Fruit fly (Drosophila melanogaster) whole organism, embryonic: ENCODE results near the gene CG1317.

Experiments
- Atf3 ChIP-seq: fragments of 200-800 bp; sonication (Bioruptor generic); optimal IDR thresholded peaks from 3 replicates; lab custom pipeline; 2016; ENCODE audit warnings: missing biosample characterization, missing genetic modification characterization
- B-H2 ChIP-seq: fragments of 200-800 bp; sonication (Bioruptor generic); optimal IDR thresholded peaks from 2 replicates; lab custom pipeline; 2018; ENCODE audit warnings: missing biosample characterization, mild to moderate bottlenecking, missing genetic modification characterization
- CG10274 ChIP-seq: fragments of 200-800 bp; sonication (Bioruptor generic); optimal IDR thresholded peaks from 3 replicates; lab custom pipeline; 2017; ENCODE audit warnings: missing biosample characterization, mild to moderate bottlenecking, missing genetic modification characterization
- CG11504 ChIP-seq: fragments of 200-800 bp; sonication (Bioruptor generic); optimal IDR thresholded peaks from 3 replicates; lab custom pipeline; 2019; ENCODE audit warnings: missing biosample characterization, mild to moderate bottlenecking, missing genetic modification characterization, moderate library complexity
- CG13123 ChIP-seq: fragments of 200-800 bp; sonication (Bioruptor generic); optimal IDR thresholded peaks from 2 replicates; lab custom pipeline; 2016; ENCODE audit warnings: missing biosample characterization, missing genetic modification characterization
- CG15696 ChIP-seq: fragments of 200-800 bp; sonication (Bioruptor generic); optimal IDR thresholded peaks from 2 replicates; lab custom pipeline; 2019; ENCODE audit warnings: missing biosample characterization, mild to moderate bottlenecking, missing genetic modification characterization, moderate library complexity
- CG16815 ChIP-seq: fragments of 200-800 bp; sonication (Bioruptor generic); optimal IDR thresholded peaks from 3 replicates; lab custom pipeline; 2017; ENCODE audit warnings: missing biosample characterization, mild to moderate bottlenecking, missing genetic modification characterization
- CG18011 ChIP-seq: fragments of 200-800 bp; sonication (Bioruptor generic); optimal IDR thresholded peaks from 2 replicates; lab custom pipeline; 2017; ENCODE audit warnings: missing biosample characterization, missing genetic modification characterization, mild to moderate bottlenecking, moderate library complexity, missing genotype
- CG2120 ChIP-seq: fragments of 200-800 bp; sonication (Bioruptor generic); optimal IDR thresholded peaks from 3 replicates; lab custom pipeline; 2016; ENCODE audit warnings: missing biosample characterization, missing genetic modification characterization
- CG2875 ChIP-seq: fragments of 200-800 bp; sonication (Bioruptor generic); optimal IDR thresholded peaks from 2 replicates; lab custom pipeline; 2017; ENCODE audit warnings: missing biosample characterization, mild to moderate bottlenecking, missing genetic modification characterization, missing genetic modification reagents
- CG31224 ChIP-seq: fragments of 200-800 bp; sonication (Bioruptor generic); IDR thresholded peaks from 2 replicates; pipeline ENCODE4 v1.3.6; 2022; ENCODE audit warnings: missing biosample characterization, missing genetic modification characterization
- CG32532 ChIP-seq: fragments of 200-800 bp; sonication (Bioruptor generic); IDR thresholded peaks from 2 replicates; pipeline ENCODE4 v1.3.6; 2022; ENCODE audit warnings: missing biosample characterization, missing genetic modification characterization
- CG32767 ChIP-seq: fragments of 200-800 bp; sonication (Bioruptor generic); IDR thresholded peaks from 2 replicates; pipeline ENCODE4 v1.3.6; 2022; ENCODE audit warnings: missing biosample characterization, missing genetic modification characterization
- CG32772 ChIP-seq: fragments of 200-800 bp; sonication (Bioruptor generic); IDR thresholded peaks from 2 replicates; pipeline ENCODE4 v1.3.6; 2022; ENCODE audit warnings: missing biosample characterization, missing genetic modification characterization
- CG4617 ChIP-seq: fragments of 200-800 bp; sonication (Bioruptor generic); optimal IDR thresholded peaks from 3 replicates; lab custom pipeline; 2016; ENCODE audit warnings: missing biosample characterization, missing genetic modification characterization, borderline replicate concordance
- CG6254 ChIP-seq: fragments of 200-800 bp; sonication (Bioruptor generic); optimal IDR thresholded peaks from 3 replicates; lab custom pipeline; 2017; ENCODE audit warnings: mild to moderate bottlenecking, missing biosample characterization, missing genetic modification reagents, missing genetic modification characterization
- CG9215 ChIP-seq: fragments of 200-800 bp; sonication (Bioruptor generic); IDR thresholded peaks from 2 replicates; pipeline ENCODE4 v1.3.6; 2022; ENCODE audit warnings: missing biosample characterization, missing genetic modification characterization
- Dad ChIP-seq: fragments of 200-800 bp; sonication (Bioruptor generic); optimal IDR thresholded peaks from 3 replicates; lab custom pipeline; 2016; ENCODE audit warnings: missing biosample characterization, missing genetic modification characterization
- Dfd ChIP-seq, 2 experiments: fragments of >200 bp; optimal IDR thresholded peaks; 2 replicates each; lab custom pipeline; 2017; ENCODE audit warnings: missing biosample characterization in 2 of 2, missing genetic modification characterization in 2 of 2
- Doc2 ChIP-seq: fragments of 200-800 bp; sonication (Bioruptor generic); IDR thresholded peaks from 2 replicates; pipeline ENCODE4 v1.3.6; 2022; ENCODE audit warnings: missing biosample characterization, missing genetic modification characterization
- Dp ChIP-seq: fragments of 200-800 bp; sonication (Bioruptor generic); optimal IDR thresholded peaks from 2 replicates; lab custom pipeline; 2018; ENCODE audit warnings: missing biosample characterization, mild to moderate bottlenecking, missing genetic modification characterization, moderate library complexity
- Dref ChIP-seq: fragments of 200-800 bp; sonication (Bioruptor generic); IDR thresholded peaks from 2 replicates; pipeline ENCODE4 v1.3.6; 2022; ENCODE audit warnings: missing biosample characterization, missing genetic modification characterization
- Hmr ChIP-seq: fragments of 200-800 bp; sonication (Bioruptor generic); optimal IDR thresholded peaks from 3 replicates; lab custom pipeline; 2017; ENCODE audit warnings: mild to moderate bottlenecking, missing biosample characterization, missing genetic modification reagents, missing genetic modification characterization
- Hsf ChIP-seq: fragments of 200-800 bp; sonication (Bioruptor generic); optimal IDR thresholded peaks from 3 replicates; lab custom pipeline; 2016; ENCODE audit warnings: missing biosample characterization, missing genetic modification characterization
- Kr ChIP-seq: fragments of 200-800 bp; sonication (Bioruptor generic); optimal IDR thresholded peaks from 2 replicates; lab custom pipeline; 2017; ENCODE audit warnings: missing biosample characterization, mild to moderate bottlenecking, missing genetic modification characterization
- Lpt ChIP-seq: fragments of >200 bp; optimal IDR thresholded peaks from 2 replicates; lab custom pipeline; 2018; ENCODE audit warnings: missing biosample characterization, missing genetic modification characterization
- MTF-1 ChIP-seq: fragments of 200-800 bp; sonication (Bioruptor generic); optimal IDR thresholded peaks from 2 replicates; lab custom pipeline; 2018; ENCODE audit warnings: missing biosample characterization, mild to moderate bottlenecking, missing genetic modification characterization, borderline replicate concordance
- NfI ChIP-seq: fragments of 200-800 bp; sonication (Bioruptor generic); optimal IDR thresholded peaks from 3 replicates; lab custom pipeline; 2018; ENCODE audit warnings: missing biosample characterization, mild to moderate bottlenecking, missing genetic modification characterization, moderate library complexity
- Sin3A ChIP-seq: fragments of >200 bp; optimal IDR thresholded peaks from 2 replicates; lab custom pipeline; 2018
- Six4 ChIP-seq: fragments of 200-800 bp; sonication (Bioruptor generic); optimal IDR thresholded peaks from 2 replicates; lab custom pipeline; 2016; ENCODE audit warnings: missing biosample characterization, missing genetic modification characterization
- Sry-δ ChIP-seq: fragments of 200-800 bp; sonication (Bioruptor generic); optimal IDR thresholded peaks from 2 replicates; lab custom pipeline; 2016; ENCODE audit warnings: missing biosample characterization, missing genetic modification characterization
- YL-1 ChIP-seq: fragments of 200-800 bp; sonication (Bioruptor generic); optimal IDR thresholded peaks from 3 replicates; lab custom pipeline; 2017; ENCODE audit warnings: missing biosample characterization, mild to moderate bottlenecking, missing genetic modification characterization
- abd-A ChIP-seq: fragments of 200-800 bp; sonication (Bioruptor generic); optimal IDR thresholded peaks from 3 replicates; lab custom pipeline; 2019; ENCODE audit warnings: missing biosample characterization, mild to moderate bottlenecking, missing genetic modification characterization, moderate library complexity
- amos ChIP-seq: fragments of 200-800 bp; sonication (Bioruptor generic); IDR thresholded peaks from 2 replicates; pipeline ENCODE4 v1.3.6; 2022; ENCODE audit warnings: missing biosample characterization, missing genetic modification characterization; ENCODE audit not compliant: partially characterized antibody
- ato ChIP-seq: fragments of 200-800 bp; sonication (Bioruptor generic); IDR thresholded peaks from 2 replicates; pipeline ENCODE4 v1.3.6; 2022; ENCODE audit warnings: missing biosample characterization, missing genetic modification characterization; ENCODE audit not compliant: partially characterized antibody
- br ChIP-seq: fragments of >200 bp; optimal IDR thresholded peaks from 2 replicates; lab custom pipeline; 2017
- caup ChIP-seq: fragments of 200-800 bp; sonication (Bioruptor generic); optimal IDR thresholded peaks from 3 replicates; lab custom pipeline; 2017; ENCODE audit warnings: missing biosample characterization, mild to moderate bottlenecking, missing genetic modification characterization, moderate library complexity; ENCODE audit not compliant: severe bottlenecking
- chif ChIP-seq, 2 experiments: fragments of 200-800 bp; sonication (Bioruptor generic); optimal IDR thresholded peaks; 3 replicates each; lab custom pipeline; 2016; ENCODE audit warnings: missing biosample characterization in 2 of 2, missing genetic modification characterization in 2 of 2
- corto ChIP-seq: fragments of 200-800 bp; sonication (Bioruptor generic); optimal IDR thresholded peaks from 2 replicates; lab custom pipeline; 2016; ENCODE audit warnings: missing biosample characterization, mild to moderate bottlenecking, missing genetic modification characterization, moderate library complexity
- croc ChIP-seq: fragments of 200-800 bp; sonication (Bioruptor generic); conservative IDR thresholded peaks from 3 replicates; pipeline ENCODE4 v1.3.6; 2022; ENCODE audit warnings: missing biosample characterization, missing genetic modification characterization
- fd64A ChIP-seq: fragments of 200-800 bp; sonication (Bioruptor generic); optimal IDR thresholded peaks from 3 replicates; lab custom pipeline; 2018; ENCODE audit warnings: missing biosample characterization, mild to moderate bottlenecking, missing genetic modification characterization
- grau ChIP-seq: fragments of 200-800 bp; optimal IDR thresholded peaks from 3 replicates; lab custom pipeline; 2019; ENCODE audit warnings: missing biosample characterization, mild to moderate bottlenecking, missing genetic modification characterization, moderate library complexity
- hb ChIP-seq: fragments of 200-800 bp; sonication (Bioruptor generic); IDR thresholded peaks from 3 replicates; pipeline ENCODE4 v1.3.6; 2022; ENCODE audit warnings: missing biosample characterization, missing genetic modification characterization; ENCODE audit not compliant: partially characterized antibody
- ind ChIP-seq: fragments of 200-800 bp; sonication (Bioruptor generic); optimal IDR thresholded peaks from 3 replicates; lab custom pipeline; 2016; ENCODE audit warnings: missing biosample characterization, missing genetic modification characterization
- kah ChIP-seq: fragments of 200-800 bp; sonication (Bioruptor generic); optimal IDR thresholded peaks from 2 replicates; lab custom pipeline; 2018; ENCODE audit warnings: missing biosample characterization, mild to moderate bottlenecking, missing genetic modification characterization
- lilli ChIP-seq: fragments of 200-800 bp; sonication (Bioruptor generic); optimal IDR thresholded peaks from 3 replicates; lab custom pipeline; 2016; ENCODE audit warnings: missing biosample characterization, missing genetic modification characterization
- run ChIP-seq: fragments of 200-800 bp; sonication (Bioruptor generic); optimal IDR thresholded peaks from 3 replicates; lab custom pipeline; 2018; ENCODE audit warnings: missing biosample characterization, mild to moderate bottlenecking, missing genetic modification characterization
- sens ChIP-seq: fragments of 200-800 bp; sonication (Bioruptor generic); peaks from one replicate; lab custom pipeline; 2016; ENCODE audit warnings: missing biosample characterization, missing genetic modification characterization
- ssp ChIP-seq: fragments of 200-800 bp; sonication (Bioruptor generic); IDR thresholded peaks from 2 replicates; pipeline ENCODE4 v1.3.6; 2022; ENCODE audit warnings: missing biosample characterization, missing genetic modification characterization
- twi ChIP-seq: fragments of 200-800 bp; optimal IDR thresholded peaks from 2 replicates; lab custom pipeline; 2019; ENCODE audit warnings: missing biosample characterization, mild to moderate bottlenecking, missing genetic modification characterization, moderate library complexity
- zf30C ChIP-seq: fragments of 200-800 bp; sonication (Bioruptor generic); optimal IDR thresholded peaks from 3 replicates; lab custom pipeline; 2018; ENCODE audit warnings: missing biosample characterization, mild to moderate bottlenecking, missing genetic modification characterization

Gene CG1317

DNA sequence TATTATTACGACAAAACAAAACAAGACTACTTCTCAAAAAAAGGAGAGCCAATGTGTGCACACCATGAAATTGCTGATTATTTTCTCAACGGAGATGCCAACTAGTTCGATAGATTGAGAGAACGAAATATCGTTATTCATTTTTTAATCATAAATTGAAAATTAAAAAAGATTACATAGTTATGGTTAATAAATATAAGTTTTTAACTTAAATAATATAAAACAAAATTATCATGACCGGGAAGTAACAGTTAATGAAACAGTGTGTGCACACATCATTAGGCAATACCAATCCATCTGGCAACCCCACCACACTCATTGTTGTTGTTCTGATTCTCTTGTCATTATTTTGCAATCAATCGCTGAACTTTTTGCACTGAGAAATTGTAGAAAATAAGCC, at the start of gene CG1317, which contains the start of gene CG8993 (continued):
- peak; percentile 34 for TF ChIP-seq Hsf (GFP tag; lab: Kevin White, UChicago)
- TF ChIP-seq CG11504 (tag; lab: Kevin White, UChicago), result no peak
- TF ChIP-seq croc (GFP tag; lab: Robert Waterston, UW), result no peak; the same call in 1 of the 3 replicates
- TF ChIP-seq Lpt (GFP tag; lab: Kevin White, UChicago), result no peak
- no peak for TF ChIP-seq MTF-1 (GFP tag; lab: Kevin White, UChicago)
- peak; percentile 77 for TF ChIP-seq B-H2 (GFP tag; lab: Kevin White, UChicago)
- TF ChIP-seq sens (GFP tag; lab: Kevin White, UChicago), result peak; percentile 40
- TF ChIP-seq twi (tag; lab: Kevin White, UChicago), result peak; percentile 8
- peak; percentile 42 for TF ChIP-seq Six4 (GFP tag; lab: Kevin White, UChicago)
- no peak for TF ChIP-seq Atf3 (GFP tag; lab: Kevin White, UChicago)
- TF ChIP-seq run, result no peak
- no peak for TF ChIP-seq Kr (GFP tag; lab: Kevin White, UChicago)
- TF ChIP-seq lilli (GFP tag; lab: Kevin White, UChicago), result peak; percentile 20
- TF ChIP-seq CG32772 (GFP tag; lab: Robert Waterston, UW), result peak; percentile 62; the same call in 1 of the 2 replicates
- no peak for TF ChIP-seq chif (GFP tag; optimal IDR thresholded peaks at IDR 0.05; lab: Kevin White, UChicago)
- peak; percentile 24 for TF ChIP-seq CG6254 (GFP tag; lab: Kevin White, UChicago)
- TF ChIP-seq amos, result peak; percentile 64
- TF ChIP-seq CG16815 (GFP tag; lab: Kevin White, UChicago), result no peak
- 0 out of 2 replicates have a peak, but pooled peaks have one; percentile 2 for TF ChIP-seq Dref (GFP tag; lab: Robert Waterston, UW)
- no peak for TF ChIP-seq CG10274 (GFP tag; lab: Kevin White, UChicago)
- TF ChIP-seq Sry-δ (GFP tag; lab: Kevin White, UChicago), result peak; percentile 25
- TF ChIP-seq CG9215, result peak; percentile 51; the same call in 1 of the 2 replicates
- no peak for TF ChIP-seq CG13123 (GFP tag; lab: Kevin White, UChicago)
- peak; percentile 54 for TF ChIP-seq NfI
- no peak for TF ChIP-seq kah (GFP tag; lab: Kevin White, UChicago)
- TF ChIP-seq ato (GFP tag; lab: Robert Waterston, UW), result no peak
- peak; percentile 15 for TF ChIP-seq Hmr (GFP tag; lab: Kevin White, UChicago)
- TF ChIP-seq Dp (GFP tag; lab: Kevin White, UChicago), result peak; percentile 26
- peak; percentile 89 for TF ChIP-seq YL-1
- TF ChIP-seq caup (GFP tag; lab: Kevin White, UChicago), result no peak
- TF ChIP-seq zf30C (GFP tag; lab: Kevin White, UChicago), result no peak
- TF ChIP-seq Dfd (GFP tag; optimal IDR thresholded peaks at IDR 0.05; lab: Kevin White, UChicago), result peak in 1 of 2 experiments; percentile 42
- TF ChIP-seq Doc2 (GFP tag; lab: Robert Waterston, UW), result no peak
- TF ChIP-seq corto, result peak; percentile 4
- TF ChIP-seq br (lab: Kevin White, UChicago), result no peak
- peak; percentile 9 for TF ChIP-seq CG18011
- TF ChIP-seq Sin3A, result peak; percentile 13
- peak; percentile 81 for TF ChIP-seq CG4617 (GFP tag; lab: Kevin White, UChicago)
- no peak for TF ChIP-seq hb
- 0 out of 2 replicates have a peak, but pooled peaks have one; percentile 21 for TF ChIP-seq CG32767 (GFP tag; lab: Robert Waterston, UW)
- TF ChIP-seq ind (GFP tag; lab: Kevin White, UChicago), result peak; percentile 67
- TF ChIP-seq ssp (GFP tag; lab: Robert Waterston, UW), result peak; percentile 47
- peak; percentile 54 for TF ChIP-seq CG31224 (GFP tag; lab: Robert Waterston, UW)
- TF ChIP-seq CG15696 (tag; lab: Kevin White, UChicago), result peak; percentile 55
- peak; percentile 42 for TF ChIP-seq CG2120 (GFP tag; lab: Kevin White, UChicago)
- TF ChIP-seq CG32532 (GFP tag; lab: Robert Waterston, UW), result peak; percentile 35; the same call in 1 of the 2 replicates
- TF ChIP-seq fd64A (GFP tag; lab: Kevin White, UChicago), result no peak
- no peak for TF ChIP-seq CG2875
- TF ChIP-seq Dad (GFP tag; lab: Kevin White, UChicago), result no peak
- peak; percentile 76 for TF ChIP-seq abd-A (tag; lab: Kevin White, UChicago)
- peak; percentile 66 for TF ChIP-seq grau (tag; lab: Kevin White, UChicago)
